Worm (Caenorhabditis elegans) whole organism, L4/young adult: ENCODE results near the gene B0416.10.

Experiments used
- W03F9.2 ChIP-seq: fragments of 150-350 bp; optimal IDR thresholded peaks from 2 replicates; lab custom pipeline; 2014; ENCODE audit warnings: missing biosample characterization, missing genetic modification characterization
- dao-5 ChIP-seq: sonication (generic microtip); optimal IDR thresholded peaks from 2 replicates; lab custom pipeline; 2016; ENCODE audit warnings: missing genotype, missing genetic modification characterization, moderate library complexity, missing compliant biosample characterization
- him-1 ChIP-seq: sonication (generic microtip); optimal IDR thresholded peaks from 2 replicates; lab custom pipeline; 2016; ENCODE audit warnings: missing genotype, missing genetic modification reagents, missing genetic modification characterization, missing compliant biosample characterization

- no peak for TF ChIP-seq W03F9.2
- no peak for TF ChIP-seq dao-5 (tag; lab: Kevin White, UChicago)
- no peak for TF ChIP-seq him-1 (tag; lab: Kevin White, UChicago)
These were observed 18.5 kb downstream of the B0416.10 start for ce11 chrX:9255993-9256392.
